Worm (Caenorhabditis elegans) whole organism, L4/young adult: ENCODE data around the gene W09G12.10.

Experiments used
- W03F9.2 ChIP-seq: fragments of 150-350 bp; optimal IDR thresholded peaks from 2 replicates; lab custom pipeline; 2014; ENCODE audit warnings: missing biosample characterization, missing genetic modification characterization
- dao-5 ChIP-seq: sonication (generic microtip); optimal IDR thresholded peaks from 2 replicates; lab custom pipeline; 2016; ENCODE audit warnings: missing genotype, missing genetic modification characterization, moderate library complexity, missing compliant biosample characterization
- him-1 ChIP-seq: sonication (generic microtip); optimal IDR thresholded peaks from 2 replicates; lab custom pipeline; 2016; ENCODE audit warnings: missing genotype, missing genetic modification reagents, missing genetic modification characterization, missing compliant biosample characterization

ce11 chrIV:1204870-1205269, 16.2 kb downstream of the W09G12.10 start, which contains the start of gene dsl-2:
- TF ChIP-seq him-1 (tag; lab: Kevin White, UChicago) (no peak), dao-5 (tag; lab: Kevin White, UChicago) (no peak), W03F9.2 (tag; lab: Kevin White, UChicago) (no peak)
